Worm (Caenorhabditis elegans) whole organism, L2 larva: ENCODE data around the gene ZK892.6.

ENCODE experiments used
- ama-1 ChIP-seq: fragments of 150-350 bp; optimal IDR thresholded peaks from 2 replicates; lab custom pipeline; 2018; ENCODE audit warnings: inconsistent platforms
- fos-1 ChIP-seq: fragments of 150-350 bp; optimal IDR thresholded peaks from 2 replicates; lab custom pipeline; 2014; ENCODE audit warnings: missing biosample characterization, missing genetic modification characterization
- lin-11 ChIP-seq: fragments of 150-350 bp; sonication (generic microtip); optimal IDR thresholded peaks from 2 replicates; lab custom pipeline; 2014; ENCODE audit warnings: missing biosample characterization, missing genetic modification characterization, inconsistent platforms, mixed read lengths
- lin-13 ChIP-seq: fragments of 150-350 bp; optimal IDR thresholded peaks from 2 replicates; lab custom pipeline; 2014; ENCODE audit warnings: missing biosample characterization, missing genetic modification reagents, missing genetic modification characterization
- nhr-11 ChIP-seq: fragments of 150-350 bp; optimal IDR thresholded peaks from 2 replicates; lab custom pipeline; 2014; ENCODE audit warnings: missing biosample characterization, missing genetic modification characterization
- nhr-77 ChIP-seq: fragments of 150-350 bp; optimal IDR thresholded peaks from 2 replicates; lab custom pipeline; 2014; ENCODE audit warnings: missing biosample characterization, missing genetic modification characterization
- peb-1 ChIP-seq: fragments of 150-350 bp; optimal IDR thresholded peaks from 2 replicates; lab custom pipeline; 2014; ENCODE audit warnings: missing biosample characterization, missing genetic modification characterization
- unc-39 ChIP-seq: fragments of 150-350 bp; optimal IDR thresholded peaks from 2 replicates; lab custom pipeline; 2014; ENCODE audit warnings: missing biosample characterization, missing genetic modification characterization
- unc-55 ChIP-seq: fragments of 150-350 bp; sonication (generic microtip); optimal IDR thresholded peaks from 3 replicates; lab custom pipeline; 2014; ENCODE audit warnings: missing biosample characterization, missing genetic modification reagents, missing genetic modification characterization
- unc-62 ChIP-seq: fragments of 150-350 bp; optimal IDR thresholded peaks from 2 replicates; lab custom pipeline; 2014; ENCODE audit warnings: missing biosample characterization, missing genetic modification reagents, missing genetic modification characterization
- ztf-11 ChIP-seq: sonication (generic microtip); optimal IDR thresholded peaks from 2 replicates; lab custom pipeline; 2017; ENCODE audit warnings: missing biosample characterization, missing genetic modification characterization

DNA sequence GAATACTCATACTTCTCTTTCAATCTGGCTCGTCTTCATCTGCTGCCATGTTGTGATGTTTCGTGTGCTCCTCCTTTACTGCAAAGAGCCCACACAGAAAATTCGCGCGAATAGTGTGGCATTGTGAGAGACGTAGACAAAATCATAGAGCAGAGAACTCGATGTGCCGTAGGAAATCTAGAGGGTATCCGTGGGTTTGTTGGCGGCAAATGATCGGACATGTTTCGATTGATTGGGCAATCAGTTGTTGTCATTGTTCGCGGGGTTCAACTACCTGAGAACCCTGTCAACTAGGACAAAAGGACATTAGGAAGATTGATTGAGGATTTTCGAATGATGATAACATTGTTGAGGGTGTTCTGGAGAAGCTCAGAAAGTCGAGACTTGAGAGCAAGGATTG lies 45.1 kb upstream of the ZK892.6 start:
- TF ChIP-seq nhr-77 (tag; lab: Kevin White, UChicago) (no peak), unc-62 (no peak), unc-39 (tag; lab: Kevin White, UChicago) (no peak), ama-1 (lab: Kevin White, UChicago) (no peak), peb-1 (tag; lab: Kevin White, UChicago) (no peak), unc-55 (GFP tag; lab: Kevin White, UChicago) (no peak), ztf-11 (no peak), lin-11 (tag; lab: Kevin White, UChicago) (no peak), fos-1 (tag; lab: Kevin White, UChicago) (no peak), nhr-11 (no peak), lin-13 (GFP tag; lab: Kevin White, UChicago) (no peak)
